Worm (Caenorhabditis elegans) whole organism, L4/young adult: ENCODE measurements around the gene ttr-16.

Experiments
- W03F9.2 ChIP-seq: fragments of 150-350 bp; optimal IDR thresholded peaks from 2 replicates; lab custom pipeline; 2014; ENCODE audit warnings: missing biosample characterization, missing genetic modification characterization
- dao-5 ChIP-seq: sonication (generic microtip); optimal IDR thresholded peaks from 2 replicates; lab custom pipeline; 2016; ENCODE audit warnings: missing genotype, missing genetic modification characterization, moderate library complexity, missing compliant biosample characterization
- him-1 ChIP-seq: sonication (generic microtip); optimal IDR thresholded peaks from 2 replicates; lab custom pipeline; 2016; ENCODE audit warnings: missing genotype, missing genetic modification reagents, missing genetic modification characterization, missing compliant biosample characterization

The ttr-16 gene

ce11 chrIV:11019962-11020550 lies 43.9 kb downstream of the ttr-16 start, which contains the start of gene F13H10.8:
TSS of gene F13H10.8 (plus strand) at chrIV:11020517.
- TF ChIP-seq him-1 (tag; lab: Kevin White, UChicago): no peak
- TF ChIP-seq W03F9.2 (tag; lab: Kevin White, UChicago): peak; percentile 61
- TF ChIP-seq dao-5 (tag; lab: Kevin White, UChicago): no peak

- TF ChIP-seq W03F9.2 (tag; lab: Kevin White, UChicago): no peak
- no peak for TF ChIP-seq him-1 (tag; lab: Kevin White, UChicago)
- TF ChIP-seq dao-5 (tag; lab: Kevin White, UChicago): no peak
These were observed 48.1 kb downstream of the ttr-16 start, which contains the start of gene F13H10.3 for ce11 chrIV:11015881-11016280. TSS of gene F13H10.3 (minus strand) at chrIV:11015953.
